Fruit fly (Drosophila melanogaster) whole organism, embryonic: ENCODE data around the gene Kat60.

Source experiments
- Antp ChIP-seq: fragments of 200-800 bp; sonication (Bioruptor generic); optimal IDR thresholded peaks from 3 replicates; lab custom pipeline; 2016; ENCODE audit warnings: missing biosample characterization, missing genetic modification characterization
- Asciz ChIP-seq: fragments of 200-800 bp; sonication (Bioruptor generic); optimal IDR thresholded peaks from 2 replicates; lab custom pipeline; 2017; ENCODE audit warnings: missing biosample characterization, mild to moderate bottlenecking, missing genetic modification characterization, missing genetic modification reagents
- BtbVII ChIP-seq: fragments of 200-800 bp; sonication (Bioruptor generic); optimal IDR thresholded peaks from 3 replicates; lab custom pipeline; 2017; ENCODE audit warnings: missing biosample characterization, mild to moderate bottlenecking, missing genetic modification characterization
- CG11560 ChIP-seq: fragments of 200-800 bp; sonication (Bioruptor generic); IDR thresholded peaks from 3 replicates; pipeline ENCODE4 v1.3.6; 2022; ENCODE audit warnings: missing biosample characterization, missing genetic modification characterization
- CG13287 ChIP-seq: fragments of 200-800 bp; sonication (Bioruptor generic); IDR thresholded peaks from 2 replicates; pipeline ENCODE4 v1.3.6; 2022; ENCODE audit warnings: missing biosample characterization, missing genetic modification characterization; ENCODE audit not compliant: partially characterized antibody
- CG13296 ChIP-seq: fragments of 200-800 bp; sonication (Bioruptor generic); optimal IDR thresholded peaks from 3 replicates; lab custom pipeline; 2018; ENCODE audit warnings: missing biosample characterization, mild to moderate bottlenecking, missing genetic modification characterization
- CG14860 ChIP-seq: fragments of 200-800 bp; sonication (Bioruptor generic); IDR thresholded peaks from 3 replicates; pipeline ENCODE4 v1.3.6; 2022; ENCODE audit warnings: missing biosample characterization, missing genetic modification characterization; ENCODE audit not compliant: partially characterized antibody
- CG15479 ChIP-seq: fragments of 200-800 bp; sonication (Bioruptor generic); optimal IDR thresholded peaks from 3 replicates; lab custom pipeline; 2019; ENCODE audit warnings: missing biosample characterization, mild to moderate bottlenecking, missing genetic modification characterization, moderate library complexity
- CG15696 ChIP-seq: fragments of 200-800 bp; sonication (Bioruptor generic); optimal IDR thresholded peaks from 2 replicates; lab custom pipeline; 2019; ENCODE audit warnings: missing biosample characterization, mild to moderate bottlenecking, missing genetic modification characterization, moderate library complexity
- CG16779 ChIP-seq: fragments of 200-800 bp; sonication (Bioruptor generic); IDR thresholded peaks from 2 replicates; pipeline ENCODE4 v1.3.6; 2022; ENCODE audit warnings: missing biosample characterization, missing genetic modification characterization
- CG17568 ChIP-seq: fragments of 200-800 bp; sonication (Bioruptor generic); optimal IDR thresholded peaks from 2 replicates; lab custom pipeline; 2018; ENCODE audit warnings: missing biosample characterization, mild to moderate bottlenecking, missing genetic modification characterization, moderate library complexity
- CG17912 ChIP-seq: fragments of 200-800 bp; sonication (Bioruptor generic); optimal IDR thresholded peaks from 2 replicates; lab custom pipeline; 2018; ENCODE audit warnings: missing biosample characterization, mild to moderate bottlenecking, missing genetic modification characterization
- CG18262 ChIP-seq: fragments of 200-800 bp; optimal IDR thresholded peaks from 3 replicates; lab custom pipeline; 2019; ENCODE audit warnings: missing biosample characterization, mild to moderate bottlenecking, missing genetic modification characterization, moderate library complexity
- CG1832 ChIP-seq: fragments of 200-800 bp; sonication (Bioruptor generic); optimal IDR thresholded peaks from 2 replicates; lab custom pipeline; 2017; ENCODE audit warnings: missing biosample characterization, mild to moderate bottlenecking, missing genetic modification characterization, inconsistent platforms
- CG18619 ChIP-seq: fragments of 200-800 bp; sonication (Bioruptor generic); optimal IDR thresholded peaks from 3 replicates; lab custom pipeline; 2017; ENCODE audit warnings: missing biosample characterization, mild to moderate bottlenecking, missing genetic modification characterization
- CG2889 ChIP-seq: fragments of 200-800 bp; sonication (Bioruptor generic); IDR thresholded peaks from 3 replicates; pipeline ENCODE4 v1.3.6; 2022; ENCODE audit warnings: missing biosample characterization, missing genetic modification characterization
- CG30020 ChIP-seq: fragments of 200-800 bp; optimal IDR thresholded peaks from 2 replicates; lab custom pipeline; 2019; ENCODE audit warnings: missing biosample characterization, mild to moderate bottlenecking, missing genetic modification characterization, moderate library complexity
- CG31224 ChIP-seq: fragments of 200-800 bp; sonication (Bioruptor generic); IDR thresholded peaks from 2 replicates; pipeline ENCODE4 v1.3.6; 2022; ENCODE audit warnings: missing biosample characterization, missing genetic modification characterization
- CG32767 ChIP-seq: fragments of 200-800 bp; sonication (Bioruptor generic); IDR thresholded peaks from 2 replicates; pipeline ENCODE4 v1.3.6; 2022; ENCODE audit warnings: missing biosample characterization, missing genetic modification characterization
- CG34224 ChIP-seq: fragments of 200-800 bp; sonication (Bioruptor generic); IDR thresholded peaks from 3 replicates; pipeline ENCODE4 v1.3.6; 2022; ENCODE audit warnings: missing biosample characterization, missing genetic modification characterization; ENCODE audit not compliant: partially characterized antibody
- CG4707 ChIP-seq: fragments of 200-800 bp; sonication (Bioruptor generic); optimal IDR thresholded peaks from 2 replicates; lab custom pipeline; 2018; ENCODE audit warnings: missing biosample characterization, mild to moderate bottlenecking, missing genetic modification characterization, moderate library complexity
- CG6854 ChIP-seq: fragments of 200-800 bp; sonication (Bioruptor generic); optimal IDR thresholded peaks from 3 replicates; lab custom pipeline; 2017; ENCODE audit warnings: missing biosample characterization, mild to moderate bottlenecking, missing genetic modification characterization
- CG7963 ChIP-seq: fragments of 200-800 bp; sonication (Bioruptor generic); IDR thresholded peaks from 3 replicates; pipeline ENCODE4 v1.3.6; 2022; ENCODE audit warnings: missing biosample characterization, missing genetic modification characterization; ENCODE audit not compliant: partially characterized antibody
- CG7987 ChIP-seq: fragments of 200-800 bp; sonication (Bioruptor generic); optimal IDR thresholded peaks from 2 replicates; lab custom pipeline; 2018; ENCODE audit warnings: missing biosample characterization, mild to moderate bottlenecking, missing genetic modification characterization, moderate library complexity
- CrebB ChIP-seq: fragments of 200-800 bp; sonication (Bioruptor generic); optimal IDR thresholded peaks from 3 replicates; lab custom pipeline; 2018; ENCODE audit warnings: missing biosample characterization, mild to moderate bottlenecking, missing genetic modification characterization
- Deaf1 ChIP-seq: fragments of 200-800 bp; optimal IDR thresholded peaks from 3 replicates; lab custom pipeline; 2019; ENCODE audit warnings: missing biosample characterization, mild to moderate bottlenecking, missing genetic modification characterization, moderate library complexity
- GATAe ChIP-seq: fragments of 200-800 bp; sonication (Bioruptor generic); conservative IDR thresholded peaks from 2 replicates; pipeline ENCODE4 v1.3.6; 2022; ENCODE audit warnings: missing biosample characterization, missing genetic modification characterization
- Gsc ChIP-seq: fragments of 200-800 bp; sonication (Bioruptor generic); IDR thresholded peaks from 2 replicates; pipeline ENCODE4 v1.3.6; 2022; ENCODE audit warnings: missing biosample characterization, missing genetic modification characterization
- HmgZ ChIP-seq: fragments of 200-800 bp; sonication (Bioruptor generic); optimal IDR thresholded peaks from 2 replicates; lab custom pipeline; 2018; ENCODE audit warnings: missing biosample characterization, mild to moderate bottlenecking, missing genetic modification characterization
- PHDP ChIP-seq: fragments of 200-800 bp; sonication (Bioruptor generic); optimal IDR thresholded peaks from 3 replicates; lab custom pipeline; 2018; ENCODE audit warnings: missing biosample characterization, mild to moderate bottlenecking, missing genetic modification characterization, moderate library complexity
- Ptx1 ChIP-seq: fragments of 200-800 bp; sonication (Bioruptor generic); IDR thresholded peaks from 2 replicates; pipeline ENCODE4 v1.3.6; 2022; ENCODE audit warnings: missing biosample characterization, missing genetic modification characterization
- Side ChIP-seq: fragments of 200-800 bp; sonication (Bioruptor generic); optimal IDR thresholded peaks from 2 replicates; lab custom pipeline; 2016; ENCODE audit warnings: missing biosample characterization, missing genetic modification characterization
- az2 ChIP-seq: fragments of 200-800 bp; sonication (Bioruptor generic); optimal IDR thresholded peaks from 3 replicates; lab custom pipeline; 2016; ENCODE audit warnings: missing biosample characterization, missing genetic modification characterization
- bbx ChIP-seq: fragments of 200-800 bp; sonication (Bioruptor generic); IDR thresholded peaks from 2 replicates; pipeline ENCODE4 v1.3.6; 2022; ENCODE audit warnings: missing biosample characterization, missing genetic modification characterization; ENCODE audit not compliant: partially characterized antibody
- crc ChIP-seq: fragments of 200-800 bp; sonication (Bioruptor generic); optimal IDR thresholded peaks from 2 replicates; lab custom pipeline; 2016; ENCODE audit warnings: missing biosample characterization, missing genetic modification characterization
- dmrt11E ChIP-seq: fragments of 200-800 bp; sonication (Bioruptor generic); optimal IDR thresholded peaks from 3 replicates; lab custom pipeline; 2018; ENCODE audit warnings: missing biosample characterization, mild to moderate bottlenecking, missing genetic modification characterization, moderate library complexity
- eve ChIP-seq, 2 experiments: fragments of >200 bp; optimal IDR thresholded peaks; 2 replicates each; lab custom pipeline; 2017; ENCODE audit warnings: missing biosample characterization in 2 of 2, missing genetic modification characterization in 2 of 2
- eyg ChIP-seq: fragments of 200-800 bp; sonication (Bioruptor generic); optimal IDR thresholded peaks from 3 replicates; lab custom pipeline; 2016; ENCODE audit warnings: missing biosample characterization, missing genetic modification characterization
- fd64A ChIP-seq: fragments of 200-800 bp; sonication (Bioruptor generic); optimal IDR thresholded peaks from 3 replicates; lab custom pipeline; 2018; ENCODE audit warnings: missing biosample characterization, mild to moderate bottlenecking, missing genetic modification characterization
- gcm ChIP-seq: fragments of 200-800 bp; sonication (Bioruptor generic); optimal IDR thresholded peaks from 2 replicates; lab custom pipeline; 2019; ENCODE audit warnings: missing biosample characterization, mild to moderate bottlenecking, missing genetic modification characterization, moderate library complexity
- h ChIP-seq: fragments of >200 bp; optimal IDR thresholded peaks from 2 replicates; lab custom pipeline; 2017
- hth ChIP-seq: fragments of >200 bp; optimal IDR thresholded peaks from 2 replicates; lab custom pipeline; 2017; ENCODE audit warnings: inconsistent platforms
- luna ChIP-seq: fragments of 200-800 bp; sonication (Bioruptor generic); optimal IDR thresholded peaks from 2 replicates; lab custom pipeline; 2016; ENCODE audit warnings: missing biosample characterization, missing genetic modification characterization
- mirr ChIP-seq: fragments of 200-800 bp; sonication (Bioruptor generic); optimal IDR thresholded peaks from 3 replicates; lab custom pipeline; 2018; ENCODE audit warnings: missing biosample characterization, mild to moderate bottlenecking, missing genetic modification characterization
- nom ChIP-seq: fragments of 200-800 bp; sonication (Bioruptor generic); optimal IDR thresholded peaks from 2 replicates; lab custom pipeline; 2017; ENCODE audit warnings: missing biosample characterization, missing genetic modification characterization, mild to moderate bottlenecking, moderate library complexity, missing genetic modification reagents
- otp ChIP-seq: fragments of 200-800 bp; sonication (Bioruptor generic); IDR thresholded peaks from 3 replicates; pipeline ENCODE4, ENCODE4 v1.3.6; 2022; ENCODE audit warnings: missing biosample characterization, missing genetic modification characterization
- repo ChIP-seq: fragments of 200-800 bp; sonication (Bioruptor generic); optimal IDR thresholded peaks from 2 replicates; lab custom pipeline; 2016; ENCODE audit warnings: missing biosample characterization, missing genetic modification characterization
- scrt ChIP-seq: fragments of 200-800 bp; sonication (Bioruptor generic); optimal IDR thresholded peaks from 2 replicates; lab custom pipeline; 2018; ENCODE audit warnings: missing biosample characterization, mild to moderate bottlenecking, missing genetic modification characterization, moderate library complexity
- sd ChIP-seq: fragments of 200-800 bp; sonication (Bioruptor generic); optimal IDR thresholded peaks from 3 replicates; lab custom pipeline; 2018; ENCODE audit warnings: missing biosample characterization, mild to moderate bottlenecking, missing genetic modification characterization, moderate library complexity
- sug ChIP-seq: fragments of 200-800 bp; optimal IDR thresholded peaks from 2 replicates; lab custom pipeline; 2019; ENCODE audit warnings: missing biosample characterization, mild to moderate bottlenecking, missing genetic modification characterization, moderate library complexity
- toy ChIP-seq: fragments of 200-800 bp; sonication (Bioruptor generic); IDR thresholded peaks from 2 replicates; pipeline ENCODE4 v1.3.6; 2022; ENCODE audit warnings: missing biosample characterization, missing genetic modification characterization
- zfh2 ChIP-seq: fragments of 200-800 bp; sonication (Bioruptor generic); optimal IDR thresholded peaks from 2 replicates; lab custom pipeline; 2016; ENCODE audit warnings: missing biosample characterization, missing genetic modification characterization

Gene Kat60

DNA sequence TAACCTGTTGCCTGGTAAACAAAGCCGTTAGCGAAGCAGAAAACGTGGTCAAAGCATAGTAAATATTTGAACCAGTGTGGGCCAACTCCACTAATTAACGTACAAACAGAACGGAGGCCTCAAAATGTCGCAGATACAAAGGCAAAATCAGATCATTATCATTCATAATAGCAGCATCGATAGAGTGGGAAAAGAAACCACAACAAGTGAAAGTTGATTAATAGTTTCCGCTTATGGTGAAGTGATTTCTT, 24.0 kb downstream of the Kat60 start (continued):
- TF ChIP-seq CG1832 (GFP tag; lab: Kevin White, UChicago) (no peak), CG7987 (peak; percentile 27), BtbVII (GFP tag; lab: Kevin White, UChicago) (peak; percentile 5), CG31224 (GFP tag; lab: Robert Waterston, UW) (no peak), bbx (GFP tag; lab: Robert Waterston, UW) (no peak), scrt (GFP tag; lab: Kevin White, UChicago) (peak; percentile 1), hth (lab: Kevin White, UChicago) (no peak), mirr (GFP tag; lab: Kevin White, UChicago) (peak; percentile 19), Ptx1 (GFP tag; lab: Robert Waterston, UW) (no peak), Asciz (GFP tag; lab: Kevin White, UChicago) (peak; percentile 29), CG18262 (tag; lab: Kevin White, UChicago) (no peak), CG11560 (tag; lab: Robert Waterston, UW) (no peak), nom (GFP tag; lab: Kevin White, UChicago) (no peak), otp (GFP tag; lab: Robert Waterston, UW) (peak; percentile 36; the same call in 1 of the 3 replicates), CG13287 (no peak), fd64A (GFP tag; lab: Kevin White, UChicago) (no peak), CG13296 (GFP tag; lab: Kevin White, UChicago) (peak; percentile 0), CG34224 (GFP tag; lab: Robert Waterston, UW) (no peak), sug (tag; lab: Kevin White, UChicago) (no peak), eve (GFP tag; optimal IDR thresholded peaks at IDR 0.05; lab: Kevin White, UChicago) (peak in 1 of 2 experiments; percentile 49), Side (no peak), Antp (GFP tag; lab: Kevin White, UChicago) (no peak), zfh2 (GFP tag; lab: Kevin White, UChicago) (no peak), crc (no peak), Gsc (GFP tag; lab: Robert Waterston, UW) (no peak), CG15479 (GFP tag; lab: Kevin White, UChicago) (no peak), CG18619 (GFP tag; lab: Kevin White, UChicago) (no peak), CG17568 (GFP tag; lab: Kevin White, UChicago) (peak; percentile 20), CG16779 (GFP tag; lab: Robert Waterston, UW) (no peak), HmgZ (tag; lab: Kevin White, UChicago) (no peak), toy (GFP tag; lab: Robert Waterston, UW) (no peak), Deaf1 (tag; lab: Kevin White, UChicago) (no peak), dmrt11E (tag; lab: Kevin White, UChicago) (no peak), CG4707 (GFP tag; lab: Kevin White, UChicago) (peak; percentile 36), eyg (GFP tag; lab: Kevin White, UChicago) (no peak), CG2889 (GFP tag; lab: Robert Waterston, UW) (no peak), CrebB (tag; lab: Kevin White, UChicago) (no peak), CG30020 (no peak), CG17912 (no peak), gcm (GFP tag; lab: Kevin White, UChicago) (no peak), CG15696 (tag; lab: Kevin White, UChicago) (peak; percentile 4), CG7963 (GFP tag; lab: Robert Waterston, UW) (no peak), sd (peak; percentile 22), PHDP (peak; percentile 14), luna (GFP tag; lab: Kevin White, UChicago) (no peak), repo (GFP tag; lab: Kevin White, UChicago) (no peak), CG32767 (GFP tag; lab: Robert Waterston, UW) (no peak), CG6854 (GFP tag; lab: Kevin White, UChicago) (no peak), h (lab: Kevin White, UChicago) (no peak), GATAe (GFP tag; lab: Robert Waterston, UW) (no peak), az2 (no peak), CG14860 (GFP tag; lab: Robert Waterston, UW) (no peak)
